Worm (Caenorhabditis elegans): ENCODE measurements around the gene nspg-11.
A peak's percentile ranks its signal among the peaks of the same experiment; 100 is the strongest.

The nspg-11 gene

DNA sequence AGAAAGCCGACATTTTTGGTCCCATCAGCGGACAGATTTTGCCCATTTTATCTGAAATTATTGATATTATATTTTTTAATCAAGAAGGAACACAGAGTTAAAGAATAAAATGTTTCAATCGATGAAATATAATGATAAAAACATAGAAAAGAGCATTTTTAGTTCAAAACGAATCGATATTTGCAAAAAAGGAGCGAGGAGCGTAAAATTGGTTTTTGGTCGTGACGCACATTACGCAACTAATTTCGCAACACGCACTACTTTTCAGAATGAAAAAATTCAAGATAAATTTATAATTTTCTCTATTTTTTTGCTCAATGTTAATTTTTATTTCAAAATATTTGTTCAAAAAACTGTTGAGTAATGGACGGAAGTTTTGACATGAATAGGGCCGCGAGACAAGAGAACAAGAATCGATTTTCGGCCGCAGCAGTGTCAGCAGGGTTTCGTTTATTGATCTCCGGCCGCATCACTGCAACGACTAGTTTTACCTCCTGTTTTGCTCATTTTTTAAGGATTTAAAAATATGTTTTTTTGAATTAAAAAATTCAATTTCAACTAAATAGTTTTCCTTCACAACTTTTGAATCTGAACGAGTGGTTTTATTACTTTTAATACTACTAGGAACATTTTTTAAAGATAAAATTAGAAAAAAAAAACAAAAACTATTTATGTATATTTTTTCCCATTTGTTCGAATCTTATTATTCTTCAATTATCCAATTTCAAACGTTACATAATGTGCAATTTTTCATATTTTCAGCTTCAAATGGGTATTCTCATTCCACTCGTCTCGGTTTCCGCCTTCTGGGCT, 2.6 kb downstream of the nspg-11 start, which contains the start of the genes F49C12.12 and vha-17 (continued):
- TF ChIP-seq nhr-20 (tag; optimal IDR thresholded peaks at IDR 0.05) (peak; percentile 25), lin-13 (GFP tag; optimal IDR thresholded peaks at IDR 0.05) (no peak), lir-3 (tag; optimal IDR thresholded peaks at IDR 0.05; ENCODE audit: poor library complexity) (no peak), ets-5 (GFP tag; IDR thresholded peaks at IDR 0.05) (no peak)

ce11 chrIV:9320023-9320422, 3.9 kb downstream of the nspg-11 start:
- TF ChIP-seq nhr-71 (tag; optimal IDR thresholded peaks at IDR 0.05), result peak; percentile 16
- TF ChIP-seq lin-39 (tag; optimal IDR thresholded peaks at IDR 0.05), result no peak
- TF ChIP-seq zag-1 (tag; optimal IDR thresholded peaks at IDR 0.05), result no peak

- TF ChIP-seq vab-15 (tag; optimal IDR thresholded peaks at IDR 0.05), result no peak
- TF ChIP-seq fos-1 (tag; optimal IDR thresholded peaks at IDR 0.05), result no peak
- TF ChIP-seq mep-1 (tag; optimal IDR thresholded peaks at IDR 0.05), result no peak
- no peak for TF ChIP-seq dpl-1 (GFP tag; optimal IDR thresholded peaks at IDR 0.05)
- no peak for TF ChIP-seq egl-27 (tag; optimal IDR thresholded peaks at IDR 0.05)
Observed at ce11 chrIV:9319080-9319479, 4.8 kb downstream of the nspg-11 start, which contains the start of the genes F49C12.11 and nemt-1. Gene F49C12.11 (plus strand): TSS chrIV:9319380. Gene nemt-1 (minus strand): TSS chrIV:9319439.

DNA sequence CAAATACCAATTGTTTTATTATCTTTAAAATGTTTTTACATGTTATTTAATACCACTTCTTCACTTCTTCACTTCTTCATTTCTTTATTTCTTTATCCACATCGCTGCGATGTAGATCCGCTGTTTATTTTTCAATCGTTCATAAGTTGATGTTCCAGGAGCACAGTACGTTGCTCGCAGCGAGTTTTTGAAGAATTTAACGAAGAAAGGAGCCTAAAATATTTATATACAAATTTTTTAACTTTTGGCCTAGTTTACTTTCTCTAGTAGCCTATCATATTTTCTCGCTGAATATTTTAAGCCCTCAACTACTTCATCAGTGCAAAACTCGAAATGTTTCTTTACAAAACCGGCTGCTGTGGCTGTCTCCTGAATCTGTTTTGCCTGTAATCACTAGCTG, 5.7 kb downstream of the nspg-11 start:
- TF ChIP-seq hlh-17 (GFP tag; optimal IDR thresholded peaks at IDR 0.05; ENCODE audit: borderline replicate concordance) (no peak), xbp-1 (tag; optimal IDR thresholded peaks at IDR 0.05) (no peak), sox-4 (tag; optimal IDR thresholded peaks at IDR 0.05) (no peak), nhr-19 (GFP tag; conservative IDR thresholded peaks at IDR 0.05) (no peak), mef-2 (tag; optimal IDR thresholded peaks at IDR 0.05) (no peak), nhr-20 (tag; optimal IDR thresholded peaks at IDR 0.05) (no peak), lin-35 (GFP tag; optimal IDR thresholded peaks at IDR 0.05) (no peak), elt-2 (tag; optimal IDR thresholded peaks at IDR 0.05) (no peak), sptf-1 (tag; optimal IDR thresholded peaks at IDR 0.05) (no peak)

- TF ChIP-seq Y116A8C.19 (tag; optimal IDR thresholded peaks at IDR 0.05; ENCODE audit: borderline replicate concordance), result no peak
- TF ChIP-seq pax-3 (tag; optimal IDR thresholded peaks at IDR 0.05), result no peak
- peak; percentile 48 for TF ChIP-seq rnt-1 (tag; optimal IDR thresholded peaks at IDR 0.05)
- TF ChIP-seq ceh-82 (tag; optimal IDR thresholded peaks at IDR 0.05), result peak in 2 of 3 experiments; percentile 19 to 41
- no peak for TF ChIP-seq elt-3 (tag; optimal IDR thresholded peaks at IDR 0.05)
- TF ChIP-seq nhr-19 (GFP tag; conservative IDR thresholded peaks at IDR 0.05), result no peak; the same call in 1 of the 2 replicates
- TF ChIP-seq C34B4.2 (tag; optimal IDR thresholded peaks at IDR 0.05), result no peak
- peak; percentile 25 for TF ChIP-seq blmp-1 (tag; optimal IDR thresholded peaks at IDR 0.05)
- no peak for TF ChIP-seq efl-3 (GFP tag; optimal IDR thresholded peaks at IDR 0.05)
- TF ChIP-seq nhr-11 (tag; optimal IDR thresholded peaks at IDR 0.05), result no peak
- peak; percentile 69 for TF ChIP-seq nhr-85 (tag)
- no peak for TF ChIP-seq mab-9 (GFP tag; IDR thresholded peaks at IDR 0.05)
- TF ChIP-seq efl-1 (optimal IDR thresholded peaks at IDR 0.05), result peak; percentile 52 to 58
- TF ChIP-seq efl-1 (GFP tag; optimal IDR thresholded peaks at IDR 0.05 in 1 of 2), result peak; percentile 36 to 94
- TF ChIP-seq lin-39 (tag; optimal IDR thresholded peaks at IDR 0.05), result no peak
- TF ChIP-seq nhr-47 (tag; optimal IDR thresholded peaks at IDR 0.05), result peak; percentile 37
- no peak for TF ChIP-seq lin-15B (tag; optimal IDR thresholded peaks at IDR 0.05)
- no peak for TF ChIP-seq ceh-63 (GFP tag; optimal IDR thresholded peaks at IDR 0.05)
- TF ChIP-seq lin-13 (GFP tag; optimal IDR thresholded peaks at IDR 0.05), result no peak
- peak; percentile 45 for TF ChIP-seq C16A3.4 (tag; optimal IDR thresholded peaks at IDR 0.05)
- peak; percentile 7 for TF ChIP-seq dsc-1 (tag; optimal IDR thresholded peaks at IDR 0.05)
- TF ChIP-seq lsy-2 (tag; optimal IDR thresholded peaks at IDR 0.05), result peak in 1 of 2 experiments; percentile 39
- TF ChIP-seq nhr-237 (tag; optimal IDR thresholded peaks at IDR 0.05), result no peak
- no peak for TF ChIP-seq nhr-76 (tag; optimal IDR thresholded peaks at IDR 0.05)
- TF ChIP-seq unc-130 (tag; optimal IDR thresholded peaks at IDR 0.05), result peak; percentile 61
- peak in 1 of 2 experiments; percentile 20 for TF ChIP-seq mdl-1 (tag; optimal IDR thresholded peaks at IDR 0.05)
Observed at ce11 chrIV:9316068-9316681, 7.7 kb downstream of the nspg-11 start, which contains the start of the genes F49C12.9 and rpn-7. Gene F49C12.9 (minus strand): TSS chrIV:9316215. Gene rpn-7 (plus strand): TSS chrIV:9316631.
